Fruit fly (Drosophila melanogaster): ENCODE measurements around the gene Mcm10.

Mcm10 gene

dm6 chr2L:21163311-21163842 lies 16.4 kb upstream of the Mcm10 start, which contains the start of gene Noc2 (continued):
- peak; percentile 30; the same call in 1 of the 2 replicates for TF ChIP-seq CG4404 (GFP tag; IDR thresholded peaks at IDR 0.05)
- TF ChIP-seq Bdp1 (GFP tag; optimal IDR thresholded peaks at IDR 0.05) = peak; percentile 25
- no peak for TF ChIP-seq luna (GFP tag; optimal IDR thresholded peaks at IDR 0.05)
- TF ChIP-seq pan (optimal IDR thresholded peaks at IDR 0.05) = no peak
- TF ChIP-seq pan (GFP tag; optimal IDR thresholded peaks at IDR 0.05 in 1 of 2, IDR thresholded peaks at IDR 0.05 in 1 of 2) = peak in 1 of 2 experiments; percentile 53
- TF ChIP-seq D (optimal IDR thresholded peaks at IDR 0.05) = no peak
- peak; percentile 29 for TF ChIP-seq D (GFP tag; optimal IDR thresholded peaks at IDR 0.05)
- TF ChIP-seq jumu (GFP tag; optimal IDR thresholded peaks at IDR 0.05) = peak; percentile 1
- TF ChIP-seq kni (GFP tag; optimal IDR thresholded peaks at IDR 0.05) = no peak
- TF ChIP-seq MBD-R2 (GFP tag; IDR thresholded peaks at IDR 0.05) = peak; percentile 63
- peak; percentile 52; the same call in 1 of the 2 replicates for TF ChIP-seq H2.0 (GFP tag; IDR thresholded peaks at IDR 0.05)
- TF ChIP-seq CG31365 (tag; optimal IDR thresholded peaks at IDR 0.05) = no peak
- no peak for TF ChIP-seq zf30C (GFP tag; optimal IDR thresholded peaks at IDR 0.05)
- peak; percentile 33; the same call in 1 of the 2 replicates for TF ChIP-seq CG7372 (GFP tag; IDR thresholded peaks at IDR 0.05)
- TF ChIP-seq HHEX (GFP tag; optimal IDR thresholded peaks at IDR 0.05) = peak; percentile 49
- TF ChIP-seq Fer1 (GFP tag; optimal IDR thresholded peaks at IDR 0.05) = peak; percentile 4
- TF ChIP-seq zen (tag; optimal IDR thresholded peaks at IDR 0.05) = peak; percentile 6
- TF ChIP-seq org-1 (GFP tag; optimal IDR thresholded peaks at IDR 0.05) = no peak
- peak; percentile 43 for TF ChIP-seq CG18619 (GFP tag; optimal IDR thresholded peaks at IDR 0.05)
- TF ChIP-seq zen2 (GFP tag; IDR thresholded peaks at IDR 0.05; ENCODE audit: partially characterized antibody) = no peak
- TF ChIP-seq CG1024 (GFP tag; IDR thresholded peaks at IDR 0.05) = peak; percentile 60
- TF ChIP-seq CG7357 (GFP tag; IDR thresholded peaks at IDR 0.05) = no peak
- no peak for TF ChIP-seq vnd (GFP tag; IDR thresholded peaks at IDR 0.05; ENCODE audit: partially characterized antibody)
- TF ChIP-seq CG12236 (GFP tag; optimal IDR thresholded peaks at IDR 0.05) = no peak
- TF ChIP-seq CG3163 (GFP tag; optimal IDR thresholded peaks at IDR 0.05) = no peak
- TF ChIP-seq CG18764 (GFP tag; optimal IDR thresholded peaks at IDR 0.05) = peak; percentile 21
- TF ChIP-seq Rx (GFP tag; IDR thresholded peaks at IDR 0.05) = peak; percentile 72
- TF ChIP-seq Oli (tag; optimal IDR thresholded peaks at IDR 0.05) = peak; percentile 14
- no peak for TF ChIP-seq CG14050 (GFP tag; IDR thresholded peaks at IDR 0.05)
- 0 out of 2 replicates have a peak, but pooled peaks have one; percentile 14 for TF ChIP-seq Atf6 (GFP tag; IDR thresholded peaks at IDR 0.05)
- no peak for TF ChIP-seq so (GFP tag; IDR thresholded peaks at IDR 0.05)
- TF ChIP-seq HmgZ (tag; optimal IDR thresholded peaks at IDR 0.05) = peak; percentile 46
- no peak for TF ChIP-seq Hmx (GFP tag; optimal IDR thresholded peaks at IDR 0.05)
- peak; percentile 36 for TF ChIP-seq CG10979 (tag; optimal IDR thresholded peaks at IDR 0.05)
- TF ChIP-seq ind (GFP tag; optimal IDR thresholded peaks at IDR 0.05) = peak; percentile 63
- TF ChIP-seq sens-2 (GFP tag; IDR thresholded peaks at IDR 0.05) = no peak
- no peak for TF ChIP-seq CG43689 (GFP tag; IDR thresholded peaks at IDR 0.05)
- no peak for TF ChIP-seq crol (GFP tag; IDR thresholded peaks at IDR 0.05)
- TF ChIP-seq CG4730 (GFP tag; IDR thresholded peaks at IDR 0.05) = peak; percentile 20; the same call in 1 of the 2 replicates
- TF ChIP-seq trem (tag; optimal IDR thresholded peaks at IDR 0.05) = peak; percentile 92
- TF ChIP-seq CG6791 (GFP tag; IDR thresholded peaks at IDR 0.05; ENCODE audit: partially characterized antibody) = no peak
- peak; percentile 54 for TF ChIP-seq CG3847 (GFP tag; IDR thresholded peaks at IDR 0.05)
- TF ChIP-seq CG13296 (GFP tag; optimal IDR thresholded peaks at IDR 0.05) = peak; percentile 21
- no peak for TF ChIP-seq mld (GFP tag; IDR thresholded peaks at IDR 0.05; ENCODE audit: partially characterized antibody)
- TF ChIP-seq CG7271 (tag; optimal IDR thresholded peaks at IDR 0.05) = no peak
- TF ChIP-seq sug (tag; optimal IDR thresholded peaks at IDR 0.05) = peak; percentile 40
- peak; percentile 0 for TF ChIP-seq Sry-δ (GFP tag; optimal IDR thresholded peaks at IDR 0.05)
- peak; percentile 45; the same call in 1 of the 2 replicates for TF ChIP-seq Xrp1 (GFP tag; IDR thresholded peaks at IDR 0.05)
- no peak for TF ChIP-seq TFAM (GFP tag; optimal IDR thresholded peaks at IDR 0.05)
- TF ChIP-seq CG15479 (GFP tag; optimal IDR thresholded peaks at IDR 0.05) = no peak
- TF ChIP-seq CG15011 (GFP tag; optimal IDR thresholded peaks at IDR 0.05) = no peak
